Fruit fly (Drosophila melanogaster) S2 (cell line): ENCODE results near the gene Atac3.

Experiments used
- CG8478 ChIP-seq: fragments of >200 bp; optimal IDR thresholded peaks from 2 replicates; lab custom pipeline; 2018
- CTCF ChIP-seq, 2 experiments: fragments of >200 bp; optimal IDR thresholded peaks; 2 replicates each; lab custom pipeline; 2018

The Atac3 gene

dm6 chr3L:315140-315539, 12.7 kb downstream of the Atac3 start:
- TF ChIP-seq CTCF (optimal IDR thresholded peaks at IDR 0.05; lab: Kevin White, UChicago) (no peak), CG8478 (no peak)

- no peak for TF ChIP-seq CTCF (optimal IDR thresholded peaks at IDR 0.05; lab: Kevin White, UChicago)
- no peak for TF ChIP-seq CG8478
Measured at dm6 chr3L:312323-312722, 15.5 kb downstream of the Atac3 start.

- TF ChIP-seq CG8478 (no peak), CTCF (optimal IDR thresholded peaks at IDR 0.05; lab: Kevin White, UChicago) (no peak)
Measured at dm6 chr3L:311607-312006, 16.2 kb downstream of the Atac3 start.

DNA sequence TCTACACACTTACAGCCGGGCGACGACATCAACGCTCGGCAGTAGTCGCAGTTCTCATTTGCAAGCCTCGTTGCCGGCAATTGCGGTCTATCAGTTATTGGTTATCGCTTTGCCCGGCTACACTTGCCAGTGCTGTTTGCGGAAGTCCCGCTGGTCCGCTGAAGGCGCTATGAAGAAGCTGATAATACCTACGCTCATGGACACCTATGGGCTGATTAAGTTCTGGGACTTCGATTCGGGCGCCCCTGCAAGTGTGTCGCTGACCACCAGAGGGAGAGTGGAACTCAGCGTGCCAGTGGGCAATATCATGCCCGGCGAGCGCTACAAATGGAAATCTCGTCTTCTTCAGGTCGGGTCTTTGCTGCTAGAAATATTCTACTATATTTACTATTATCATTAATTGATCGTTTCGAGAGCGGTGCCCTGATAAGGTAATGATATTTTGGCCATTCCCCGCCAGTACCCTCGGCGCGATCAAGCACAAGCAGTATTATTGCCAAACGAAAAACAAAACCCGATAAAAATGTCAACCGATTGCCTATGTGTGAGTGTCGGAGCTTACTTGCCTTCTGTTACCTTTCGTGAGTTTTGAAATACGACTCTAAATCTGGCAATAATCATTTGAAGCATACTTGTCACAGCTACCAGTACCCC, 27.7 kb downstream of the Atac3 start:
- TF ChIP-seq CTCF (optimal IDR thresholded peaks at IDR 0.05; lab: Kevin White, UChicago) = no peak
- no peak for TF ChIP-seq CG8478

DNA sequence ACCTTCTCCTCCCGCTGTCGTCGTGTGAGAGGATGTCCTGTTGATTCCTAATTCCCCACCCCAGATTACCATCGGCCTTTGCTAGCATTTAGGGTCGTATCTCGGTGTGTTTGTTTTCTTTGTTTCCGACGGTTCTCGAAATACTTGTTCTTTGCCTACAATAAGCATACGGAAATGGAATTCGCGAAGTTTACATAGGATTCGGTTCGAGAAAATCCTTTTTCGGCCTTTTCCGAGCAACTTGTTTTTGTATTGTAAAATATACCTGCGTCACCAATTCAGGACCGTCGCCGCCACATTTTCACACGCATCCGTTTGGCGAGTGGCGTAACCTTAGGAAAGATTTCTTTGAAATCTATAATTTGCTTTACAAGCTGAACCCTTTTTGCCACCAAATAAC, 29.3 kb downstream of the Atac3 start:
- TF ChIP-seq CG8478 (no peak), CTCF (optimal IDR thresholded peaks at IDR 0.05; lab: Kevin White, UChicago) (no peak)

DNA sequence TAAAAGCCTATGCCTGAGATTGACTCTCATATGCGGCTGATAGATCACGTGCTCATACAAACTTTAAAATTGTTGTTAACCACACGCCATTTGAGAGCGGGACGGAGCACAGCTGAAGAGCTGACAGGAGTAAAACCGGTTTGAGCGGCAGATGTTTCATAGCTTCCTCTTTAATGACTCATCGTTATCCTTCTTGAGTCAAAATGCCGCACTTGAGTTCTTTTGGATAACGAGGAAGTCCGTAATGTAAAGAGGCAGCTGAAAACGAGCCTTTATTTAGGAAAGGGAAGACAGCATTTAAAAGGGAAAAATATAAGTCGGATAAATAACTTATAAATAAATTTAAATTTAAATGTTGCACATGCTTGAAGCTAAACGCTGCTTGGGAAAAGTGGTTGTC, 30.6 kb downstream of the Atac3 start:
- TF ChIP-seq CTCF (optimal IDR thresholded peaks at IDR 0.05; lab: Kevin White, UChicago) (no peak), CG8478 (no peak)

dm6 chr3L:294841-295408, 32.9 kb downstream of the Atac3 start:
- TF ChIP-seq CTCF (optimal IDR thresholded peaks at IDR 0.05; lab: Kevin White, UChicago) = no peak
- no peak for TF ChIP-seq CG8478

dm6 chr3L:292146-292776, 35.5 kb downstream of the Atac3 start:
- TF ChIP-seq CG8478 = no peak
- peak; percentile 40 to 48 for TF ChIP-seq CTCF (optimal IDR thresholded peaks at IDR 0.05; lab: Kevin White, UChicago)

DNA sequence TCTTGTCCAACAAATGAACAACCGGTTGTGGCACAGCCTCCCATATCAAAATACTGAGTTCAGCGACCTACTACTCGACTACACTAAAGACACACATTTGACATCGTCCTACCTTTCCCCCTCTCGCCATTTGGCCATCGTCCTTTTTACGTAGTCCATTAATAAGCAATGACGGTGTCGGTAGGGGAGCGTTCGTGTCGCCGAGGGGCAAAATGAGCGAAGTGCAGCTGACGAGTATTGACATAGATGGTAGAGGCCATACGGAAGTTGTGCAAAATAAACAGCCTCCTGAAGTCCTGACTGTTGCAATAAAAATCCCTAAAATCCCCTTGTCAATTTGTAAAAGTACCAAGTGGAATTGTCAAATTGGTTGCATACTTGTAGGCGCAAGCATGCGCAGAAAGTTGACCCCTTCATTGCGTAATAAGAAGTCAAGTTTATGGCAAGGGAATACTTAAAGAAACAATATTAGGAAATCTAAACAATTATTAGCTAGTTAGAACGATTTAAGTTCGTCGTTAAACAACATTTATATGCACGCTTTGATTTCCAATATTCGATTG, 36.1 kb downstream of the Atac3 start:
- no peak for TF ChIP-seq CG8478
- no peak for TF ChIP-seq CTCF (optimal IDR thresholded peaks at IDR 0.05; lab: Kevin White, UChicago)

dm6 chr3L:284253-284652, 43.5 kb downstream of the Atac3 start:
- no peak for TF ChIP-seq CTCF (optimal IDR thresholded peaks at IDR 0.05; lab: Kevin White, UChicago)

dm6 chr3L:282276-282675, 45.5 kb downstream of the Atac3 start:
- TF ChIP-seq CG8478 (no peak), CTCF (optimal IDR thresholded peaks at IDR 0.05; lab: Kevin White, UChicago) (no peak)

dm6 chr3L:276736-277487, 50.9 kb downstream of the Atac3 start, which contains the start of gene RhoGEF3:
Gene RhoGEF3 (plus strand): TSS chr3L:277437.
- no peak for TF ChIP-seq CTCF (optimal IDR thresholded peaks at IDR 0.05; lab: Kevin White, UChicago)
- no peak for TF ChIP-seq CG8478
